Worm (Caenorhabditis elegans): ENCODE data around the gene col-149.

DNA sequence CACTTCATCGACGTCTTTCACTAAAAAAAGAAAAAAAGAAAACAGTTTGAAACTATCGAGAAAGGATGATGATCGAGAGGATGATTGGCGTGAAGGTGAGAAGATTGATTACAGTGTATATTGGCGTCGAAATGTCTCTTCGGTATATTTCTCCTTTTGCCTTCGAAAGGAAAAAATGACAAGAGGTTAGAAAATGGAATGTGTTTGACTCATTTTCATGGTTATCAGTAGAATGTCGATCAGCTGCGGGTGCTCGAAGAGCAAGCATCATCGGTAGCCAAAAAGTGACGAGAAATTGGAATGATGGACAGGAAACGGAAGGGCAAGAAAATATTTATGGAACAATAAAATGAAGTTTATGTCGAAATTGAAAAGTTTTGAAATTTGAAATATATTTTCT is 41.2 kb upstream of the col-149 start:
- no peak for TF ChIP-seq mes-4 (tag; optimal IDR thresholded peaks at IDR 0.05)
- no peak for TF ChIP-seq unc-130 (GFP tag; optimal IDR thresholded peaks at IDR 0.05)
- TF ChIP-seq D2030.7 (GFP tag; IDR thresholded peaks at IDR 0.05) = no peak
- TF ChIP-seq zim-3 (tag; optimal IDR thresholded peaks at IDR 0.05) = no peak
- no peak for TF ChIP-seq efl-1 (GFP tag; optimal IDR thresholded peaks at IDR 0.05)
- no peak for TF ChIP-seq nhr-120 (GFP tag; IDR thresholded peaks at IDR 0.05)
- no peak for TF ChIP-seq hrde-1 (tag; optimal IDR thresholded peaks at IDR 0.05; ENCODE audit: borderline replicate concordance)
